Fruit fly (Drosophila melanogaster) whole organism: Measurements from ENCODE around the gene Fdh.

Experiments
- CG8478 ChIP-seq: fragments of >200 bp; optimal IDR thresholded peaks from 2 replicates; lab custom pipeline; 2018; ENCODE audit warnings: inconsistent platforms
- Dll ChIP-seq: fragments of >200 bp; optimal IDR thresholded peaks from 2 replicates; lab custom pipeline; 2017
- EcR ChIP-seq, 2 experiments: fragments of >200 bp; optimal IDR thresholded peaks; 2 replicates each; lab custom pipeline; 2017; ENCODE audit warnings: missing biosample characterization in 2 of 2, missing genetic modification characterization in 2 of 2, missing genetic modification reagents in 2 of 2
- pan ChIP-seq: fragments of >200 bp; optimal IDR thresholded peaks from 2 replicates; lab custom pipeline; 2017
- psq ChIP-seq: fragments of >200 bp; optimal IDR thresholded peaks from 2 replicates; lab custom pipeline; 2017
- usp ChIP-seq: fragments of >200 bp; optimal IDR thresholded peaks from 2 replicates; lab custom pipeline; 2017; ENCODE audit warnings: missing biosample characterization, missing genetic modification characterization, mixed read lengths

DNA sequence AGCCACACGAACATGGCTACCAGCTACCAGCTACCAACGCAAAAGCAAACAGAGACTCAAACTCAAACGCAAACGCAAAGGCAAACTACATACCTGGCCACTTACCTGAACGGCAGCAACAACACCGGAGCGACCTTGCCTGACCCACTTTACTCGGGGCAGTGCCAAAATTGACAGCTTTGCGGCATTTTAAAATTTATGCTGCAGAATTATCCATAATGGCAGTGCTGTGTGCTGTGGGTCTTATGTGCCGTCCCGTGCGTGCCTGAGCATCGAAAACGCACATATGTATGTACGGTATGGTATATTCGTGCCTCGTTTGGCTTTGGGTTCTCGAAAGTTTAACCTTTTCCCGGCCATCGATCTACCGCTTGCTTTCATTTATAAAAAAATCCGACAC is 43.5 kb downstream of the Fdh start:
- no peak for TF ChIP-seq psq
- no peak for TF ChIP-seq Dll (lab: Kevin White, UChicago)
- TF ChIP-seq pan (lab: Kevin White, UChicago): no peak
- no peak for TF ChIP-seq CG8478 (lab: Kevin White, UChicago)
- no peak for TF ChIP-seq usp (GFP tag; lab: Kevin White, UChicago)
- TF ChIP-seq EcR (GFP tag; optimal IDR thresholded peaks at IDR 0.05; lab: Kevin White, UChicago): no peak
